Fruit fly (Drosophila melanogaster) whole organism, embryonic: ENCODE results near the gene CG33282.

Experiments
- Ada2b ChIP-seq: fragments of 200-800 bp; sonication (Bioruptor generic); IDR thresholded peaks from 2 replicates; pipeline ENCODE4 v1.3.6; 2022; ENCODE audit warnings: missing biosample characterization, missing genetic modification characterization
- B-H1 ChIP-seq: fragments of 200-800 bp; sonication (Bioruptor generic); IDR thresholded peaks from 3 replicates; pipeline ENCODE4 v1.3.6; 2022; ENCODE audit warnings: missing biosample characterization, missing genetic modification characterization
- Blimp-1 ChIP-seq: fragments of 200-800 bp; sonication (Bioruptor generic); optimal IDR thresholded peaks from 3 replicates; lab custom pipeline; 2018; ENCODE audit warnings: missing biosample characterization, missing genetic modification characterization, mild to moderate bottlenecking, moderate library complexity, missing genetic modification reagents
- CG11560 ChIP-seq: fragments of 200-800 bp; sonication (Bioruptor generic); IDR thresholded peaks from 3 replicates; pipeline ENCODE4 v1.3.6; 2022; ENCODE audit warnings: missing biosample characterization, missing genetic modification characterization
- CG11696 ChIP-seq: fragments of 200-800 bp; sonication (Bioruptor generic); IDR thresholded peaks from 2 replicates; pipeline ENCODE4 v1.3.6; 2022; ENCODE audit warnings: missing biosample characterization, missing genetic modification characterization
- CG12299 ChIP-seq: fragments of 200-800 bp; sonication (Bioruptor generic); optimal IDR thresholded peaks from 2 replicates; lab custom pipeline; 2018; ENCODE audit warnings: missing biosample characterization, mild to moderate bottlenecking, missing genetic modification characterization
- CG12942 ChIP-seq: fragments of 200-800 bp; sonication (Bioruptor generic); optimal IDR thresholded peaks from 3 replicates; lab custom pipeline; 2016; ENCODE audit warnings: missing biosample characterization, missing genetic modification characterization
- CG14710 ChIP-seq: fragments of 200-800 bp; sonication (Bioruptor generic); optimal IDR thresholded peaks from 3 replicates; lab custom pipeline; 2019; ENCODE audit warnings: missing biosample characterization, mild to moderate bottlenecking, missing genetic modification characterization, moderate library complexity
- CG15011 ChIP-seq: fragments of 200-800 bp; sonication (Bioruptor generic); optimal IDR thresholded peaks from 3 replicates; lab custom pipeline; 2018; ENCODE audit warnings: missing biosample characterization, mild to moderate bottlenecking, missing genetic modification characterization
- CG15269 ChIP-seq: fragments of 200-800 bp; sonication (Bioruptor generic); optimal IDR thresholded peaks from 2 replicates; lab custom pipeline; 2018; ENCODE audit warnings: missing biosample characterization, mild to moderate bottlenecking, missing genetic modification characterization, moderate library complexity
- CG16813 ChIP-seq: fragments of 200-800 bp; sonication (Bioruptor generic); IDR thresholded peaks from 3 replicates; pipeline ENCODE4 v1.3.6; 2022; ENCODE audit warnings: missing biosample characterization, missing genetic modification characterization; ENCODE audit not compliant: partially characterized antibody
- CG18599 ChIP-seq: fragments of 200-800 bp; sonication (Bioruptor generic); optimal IDR thresholded peaks from 3 replicates; lab custom pipeline; 2017; ENCODE audit warnings: missing biosample characterization, missing genetic modification characterization, mild to moderate bottlenecking, moderate library complexity, missing genetic modification reagents
- CG2678 ChIP-seq: fragments of 200-800 bp; sonication (Bioruptor generic); optimal IDR thresholded peaks from 3 replicates; lab custom pipeline; 2019; ENCODE audit warnings: missing biosample characterization, mild to moderate bottlenecking, missing genetic modification characterization, moderate library complexity
- CG34376 ChIP-seq: fragments of 200-800 bp; sonication (Bioruptor generic); optimal IDR thresholded peaks from 2 replicates; lab custom pipeline; 2018; ENCODE audit warnings: missing biosample characterization, mild to moderate bottlenecking, missing genetic modification characterization
- CG43689 ChIP-seq: fragments of 200-800 bp; sonication (Bioruptor generic); IDR thresholded peaks from 2 replicates; pipeline ENCODE4 v1.3.6; 2022; ENCODE audit warnings: missing biosample characterization, missing genetic modification characterization
- CG4424 ChIP-seq: fragments of 200-800 bp; sonication (Bioruptor generic); optimal IDR thresholded peaks from 3 replicates; lab custom pipeline; 2016; ENCODE audit warnings: missing biosample characterization, missing genetic modification characterization
- CG4820 ChIP-seq: fragments of 200-800 bp; sonication (Bioruptor generic); optimal IDR thresholded peaks from 3 replicates; lab custom pipeline; 2016; ENCODE audit warnings: missing biosample characterization, missing genetic modification characterization
- CG6175 ChIP-seq: fragments of 200-800 bp; sonication (Bioruptor generic); IDR thresholded peaks from 3 replicates; pipeline ENCODE4 v1.3.6; 2022; ENCODE audit warnings: missing biosample characterization, missing genetic modification characterization
- CG7372 ChIP-seq: fragments of 200-800 bp; sonication (Bioruptor generic); IDR thresholded peaks from 2 replicates; pipeline ENCODE4 v1.3.6; 2022; ENCODE audit warnings: missing biosample characterization, missing genetic modification characterization
- CG7745 ChIP-seq: fragments of 200-800 bp; sonication (Bioruptor generic); optimal IDR thresholded peaks from 2 replicates; lab custom pipeline; 2018; ENCODE audit warnings: missing biosample characterization, mild to moderate bottlenecking, missing genetic modification characterization, moderate library complexity
- CG8290 ChIP-seq, 3 experiments: fragments of 200-800 bp; sonication (Bioruptor generic); optimal IDR thresholded peaks; 2 replicates each; lab custom pipeline; 2016 to 2019; ENCODE audit warnings: missing biosample characterization in 3 of 3, missing genetic modification characterization in 3 of 3, mild to moderate bottlenecking in 2 of 3, moderate library complexity in 1 of 3
- D19B ChIP-seq: fragments of 200-800 bp; sonication (Bioruptor generic); optimal IDR thresholded peaks from 2 replicates; lab custom pipeline; 2017; ENCODE audit warnings: missing biosample characterization, mild to moderate bottlenecking, missing genetic modification characterization
- Ets65A ChIP-seq: fragments of 200-800 bp; sonication (Bioruptor generic); peaks from one replicate; lab custom pipeline; 2016; ENCODE audit warnings: missing biosample characterization, missing genetic modification characterization
- Hand ChIP-seq: fragments of 200-800 bp; sonication (Bioruptor generic); optimal IDR thresholded peaks from 2 replicates; lab custom pipeline; 2017; ENCODE audit warnings: mild to moderate bottlenecking, missing biosample characterization, missing genetic modification reagents, missing genetic modification characterization
- Lim3 ChIP-seq: fragments of 200-800 bp; sonication (Bioruptor generic); IDR thresholded peaks from 2 replicates; pipeline ENCODE4 v1.3.6; 2022; ENCODE audit warnings: missing biosample characterization, missing genetic modification characterization
- Lpt ChIP-seq: fragments of >200 bp; optimal IDR thresholded peaks from 2 replicates; lab custom pipeline; 2018; ENCODE audit warnings: missing biosample characterization, missing genetic modification characterization
- Poxn ChIP-seq: fragments of 200-800 bp; sonication (Bioruptor generic); IDR thresholded peaks from 2 replicates; pipeline ENCODE4 v1.3.6; 2022; ENCODE audit warnings: missing biosample characterization, missing genetic modification characterization
- ab ChIP-seq: fragments of 200-800 bp; sonication (Bioruptor generic); optimal IDR thresholded peaks from 2 replicates; lab custom pipeline; 2016; ENCODE audit warnings: missing biosample characterization, missing genetic modification characterization
- abd-A ChIP-seq: fragments of 200-800 bp; sonication (Bioruptor generic); optimal IDR thresholded peaks from 3 replicates; lab custom pipeline; 2019; ENCODE audit warnings: missing biosample characterization, mild to moderate bottlenecking, missing genetic modification characterization, moderate library complexity
- ac ChIP-seq: fragments of 200-800 bp; sonication (Bioruptor generic); optimal IDR thresholded peaks from 3 replicates; lab custom pipeline; 2017; ENCODE audit warnings: missing biosample characterization, mild to moderate bottlenecking, missing genetic modification characterization
- br ChIP-seq: fragments of >200 bp; optimal IDR thresholded peaks from 2 replicates; lab custom pipeline; 2017
- chif ChIP-seq, 2 experiments: fragments of 200-800 bp; sonication (Bioruptor generic); optimal IDR thresholded peaks; 3 replicates each; lab custom pipeline; 2016; ENCODE audit warnings: missing biosample characterization in 2 of 2, missing genetic modification characterization in 2 of 2
- chinmo ChIP-seq: fragments of 200-800 bp; sonication (Bioruptor generic); IDR thresholded peaks from 4 replicates; pipeline ENCODE4 v1.3.6; 2022; ENCODE audit warnings: missing biosample characterization, missing genetic modification characterization; ENCODE audit not compliant: partially characterized antibody
- chn ChIP-seq: fragments of 200-800 bp; sonication (Bioruptor generic); optimal IDR thresholded peaks from 2 replicates; lab custom pipeline; 2016; ENCODE audit warnings: missing biosample characterization, missing genetic modification characterization
- crol ChIP-seq: fragments of 200-800 bp; sonication (Bioruptor generic); IDR thresholded peaks from 2 replicates; pipeline ENCODE4 v1.3.6; 2022; ENCODE audit warnings: missing biosample characterization, missing genetic modification characterization
- cwo ChIP-seq: fragments of 200-800 bp; sonication (Bioruptor generic); optimal IDR thresholded peaks from 3 replicates; lab custom pipeline; 2017; ENCODE audit warnings: missing biosample characterization, missing genetic modification characterization, mild to moderate bottlenecking, moderate library complexity, missing genetic modification reagents
- dati ChIP-seq: fragments of 200-800 bp; sonication (Bioruptor generic); IDR thresholded peaks from 2 replicates; pipeline ENCODE4 v1.3.6; 2022; ENCODE audit warnings: missing biosample characterization, missing genetic modification characterization
- ewg ChIP-seq: fragments of 200-800 bp; sonication (Bioruptor generic); optimal IDR thresholded peaks from 3 replicates; lab custom pipeline; 2017; ENCODE audit warnings: mild to moderate bottlenecking, missing biosample characterization, missing genetic modification reagents, missing genetic modification characterization
- fru ChIP-seq: fragments of >200 bp; optimal IDR thresholded peaks from 2 replicates; lab custom pipeline; 2017
- ftz-f1 ChIP-seq: fragments of 200-800 bp; sonication (Bioruptor generic); optimal IDR thresholded peaks from 2 replicates; lab custom pipeline; 2016; ENCODE audit warnings: missing biosample characterization, missing genetic modification characterization
- gro ChIP-seq: fragments of 200-800 bp; sonication (Bioruptor generic); optimal IDR thresholded peaks from 2 replicates; lab custom pipeline; 2016; ENCODE audit warnings: missing biosample characterization, missing genetic modification characterization
- hb ChIP-seq: fragments of 200-800 bp; sonication (Bioruptor generic); IDR thresholded peaks from 3 replicates; pipeline ENCODE4 v1.3.6; 2022; ENCODE audit warnings: missing biosample characterization, missing genetic modification characterization; ENCODE audit not compliant: partially characterized antibody
- hth ChIP-seq: fragments of >200 bp; optimal IDR thresholded peaks from 2 replicates; lab custom pipeline; 2017; ENCODE audit warnings: inconsistent platforms
- lbe ChIP-seq: fragments of 200-800 bp; sonication (Bioruptor generic); optimal IDR thresholded peaks from 2 replicates; lab custom pipeline; 2016; ENCODE audit warnings: missing biosample characterization, mild to moderate bottlenecking, missing genetic modification characterization
- luna ChIP-seq: fragments of 200-800 bp; sonication (Bioruptor generic); optimal IDR thresholded peaks from 2 replicates; lab custom pipeline; 2016; ENCODE audit warnings: missing biosample characterization, missing genetic modification characterization
- mld ChIP-seq: fragments of 200-800 bp; sonication (Bioruptor generic); IDR thresholded peaks from 3 replicates; pipeline ENCODE4 v1.3.6; 2022; ENCODE audit warnings: missing biosample characterization, missing genetic modification characterization; ENCODE audit not compliant: partially characterized antibody
- pb ChIP-seq: fragments of 200-800 bp; sonication (Bioruptor generic); optimal IDR thresholded peaks from 3 replicates; lab custom pipeline; 2016; ENCODE audit warnings: missing biosample characterization, missing genetic modification characterization
- pho ChIP-seq: fragments of 200-800 bp; sonication (Bioruptor generic); optimal IDR thresholded peaks from 2 replicates; lab custom pipeline; 2016; ENCODE audit warnings: missing biosample characterization, missing genetic modification characterization
- ranshi ChIP-seq: fragments of 200-800 bp; sonication (Bioruptor generic); IDR thresholded peaks from 2 replicates; pipeline ENCODE4 v1.3.6; 2022; ENCODE audit warnings: missing biosample characterization, missing genetic modification characterization
- repo ChIP-seq: fragments of 200-800 bp; sonication (Bioruptor generic); optimal IDR thresholded peaks from 2 replicates; lab custom pipeline; 2016; ENCODE audit warnings: missing biosample characterization, missing genetic modification characterization
- sens-2 ChIP-seq: fragments of 200-800 bp; sonication (Bioruptor generic); IDR thresholded peaks from 2 replicates; pipeline ENCODE4 v1.3.6; 2022; ENCODE audit warnings: missing biosample characterization, missing genetic modification characterization
- trh ChIP-seq: fragments of 200-800 bp; sonication (Bioruptor generic); optimal IDR thresholded peaks from 2 replicates; lab custom pipeline; 2016; ENCODE audit warnings: missing biosample characterization, missing genetic modification characterization
- yki ChIP-seq: fragments of >200 bp; optimal IDR thresholded peaks from 3 replicates; lab custom pipeline; 2018

Gene CG33282

dm6 chr2L:3356193-3356645 is 28.5 kb downstream of the CG33282 start (continued):
- no peak for TF ChIP-seq CG16813 (GFP tag; lab: Robert Waterston, UW)
- no peak for TF ChIP-seq repo (GFP tag; lab: Kevin White, UChicago)
- no peak for TF ChIP-seq pho (GFP tag; lab: Kevin White, UChicago)
- no peak for TF ChIP-seq yki
- TF ChIP-seq CG43689: no peak
- peak; percentile 33 for TF ChIP-seq gro (GFP tag; lab: Kevin White, UChicago)
- no peak for TF ChIP-seq CG12942 (GFP tag; lab: Kevin White, UChicago)
- TF ChIP-seq Hand (GFP tag; lab: Kevin White, UChicago): no peak
- peak; percentile 96 for TF ChIP-seq ftz-f1
- no peak for TF ChIP-seq ac (GFP tag; lab: Kevin White, UChicago)
- no peak for TF ChIP-seq crol (GFP tag; lab: Robert Waterston, UW)
- peak; percentile 58 for TF ChIP-seq cwo (GFP tag; lab: Kevin White, UChicago)
- no peak for TF ChIP-seq ewg
- TF ChIP-seq CG4820 (GFP tag; lab: Kevin White, UChicago): no peak
- no peak for TF ChIP-seq luna (GFP tag; lab: Kevin White, UChicago)
- TF ChIP-seq Poxn: no peak
- TF ChIP-seq CG11696 (GFP tag; lab: Robert Waterston, UW): no peak
- TF ChIP-seq sens-2: no peak
- TF ChIP-seq CG15269 (tag; lab: Kevin White, UChicago): no peak
- no peak for TF ChIP-seq Blimp-1 (GFP tag; lab: Kevin White, UChicago)
- no peak for TF ChIP-seq CG6175 (GFP tag; lab: Robert Waterston, UW)
- no peak for TF ChIP-seq CG7372 (GFP tag; lab: Robert Waterston, UW)
- peak; percentile 55 for TF ChIP-seq Ets65A
- peak; percentile 1 for TF ChIP-seq CG34376 (GFP tag; lab: Kevin White, UChicago)
- no peak for TF ChIP-seq B-H1 (GFP tag; lab: Robert Waterston, UW)
- TF ChIP-seq CG18599 (GFP tag; lab: Kevin White, UChicago): peak; percentile 66
- TF ChIP-seq chinmo (GFP tag; lab: Robert Waterston, UW): 0 out of 4 replicates have a peak, but pooled peaks have one; percentile 17
- no peak for TF ChIP-seq CG8290 (GFP tag; optimal IDR thresholded peaks at IDR 0.05; lab: Kevin White, UChicago)
- TF ChIP-seq CG8290 (tag; optimal IDR thresholded peaks at IDR 0.05; lab: Kevin White, UChicago): no peak
- no peak for TF ChIP-seq Lim3 (GFP tag; lab: Robert Waterston, UW)
- TF ChIP-seq CG2678: no peak
- no peak for TF ChIP-seq CG11560 (tag; lab: Robert Waterston, UW)
- TF ChIP-seq trh: no peak
- TF ChIP-seq fru (lab: Kevin White, UChicago): no peak
- TF ChIP-seq chn (GFP tag; lab: Kevin White, UChicago): no peak
- TF ChIP-seq ranshi (GFP tag; lab: Robert Waterston, UW): no peak
- no peak for TF ChIP-seq CG12299 (tag; lab: Kevin White, UChicago)
- TF ChIP-seq hb: no peak
- TF ChIP-seq ab: no peak
- no peak for TF ChIP-seq CG4424 (GFP tag; lab: Kevin White, UChicago)
- TF ChIP-seq hth (lab: Kevin White, UChicago): no peak
- no peak for TF ChIP-seq br (lab: Kevin White, UChicago)
- no peak for TF ChIP-seq D19B (GFP tag; lab: Kevin White, UChicago)
- no peak for TF ChIP-seq dati (GFP tag; lab: Robert Waterston, UW)
- TF ChIP-seq CG14710 (tag; lab: Kevin White, UChicago): no peak
- no peak for TF ChIP-seq lbe (GFP tag; lab: Kevin White, UChicago)
- peak in 1 of 2 experiments; percentile 57 for TF ChIP-seq chif (GFP tag; optimal IDR thresholded peaks at IDR 0.05; lab: Kevin White, UChicago)
- TF ChIP-seq abd-A (tag; lab: Kevin White, UChicago): no peak
- TF ChIP-seq Lpt (GFP tag; lab: Kevin White, UChicago): no peak
- TF ChIP-seq pb (GFP tag; lab: Kevin White, UChicago): no peak
- no peak for TF ChIP-seq CG7745 (tag; lab: Kevin White, UChicago)
- no peak for TF ChIP-seq mld (GFP tag; lab: Robert Waterston, UW)
- TF ChIP-seq CG15011: no peak
- peak; percentile 39; the same call in 1 of the 2 replicates for TF ChIP-seq Ada2b (GFP tag; lab: Robert Waterston, UW)
